Worm (Caenorhabditis elegans): ENCODE results near the gene irld-60.

DNA sequence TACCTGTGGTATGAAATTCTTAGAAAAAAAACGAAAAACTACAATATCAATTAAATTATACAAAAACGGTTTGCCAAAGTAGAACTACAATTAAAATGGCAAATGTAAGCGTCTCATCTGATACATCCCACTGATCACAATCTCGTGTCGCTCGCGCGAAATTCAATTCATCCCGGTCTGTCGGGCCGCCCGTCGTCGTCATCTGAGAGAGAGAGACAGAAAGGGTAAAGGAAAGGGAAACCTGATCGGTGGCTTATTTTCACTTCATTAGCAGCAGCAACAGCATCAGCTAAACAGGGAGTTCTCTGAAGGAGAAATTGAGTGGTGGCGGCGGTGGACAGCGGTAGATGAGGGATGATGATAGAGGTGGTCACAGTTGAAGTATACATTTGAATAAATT is 49.8 kb upstream of the irld-60 start:
- TF ChIP-seq ama-1 (optimal IDR thresholded peaks at IDR 0.05) (no peak), nhr-76 (tag; optimal IDR thresholded peaks at IDR 0.05) (no peak), lin-15B (tag; optimal IDR thresholded peaks at IDR 0.05) (no peak), arid-1 (GFP tag; conservative IDR thresholded peaks at IDR 0.05) (no peak), ceh-62 (tag; optimal IDR thresholded peaks at IDR 0.05) (no peak), nhr-237 (tag; optimal IDR thresholded peaks at IDR 0.05) (no peak), fos-1 (tag; optimal IDR thresholded peaks at IDR 0.05) (no peak), unc-39 (tag; optimal IDR thresholded peaks at IDR 0.05) (no peak), ZK337.2 (GFP tag; IDR thresholded peaks at IDR 0.05) (no peak), nhr-11 (tag; optimal IDR thresholded peaks at IDR 0.05) (no peak), daf-12 (tag; optimal IDR thresholded peaks at IDR 0.05) (no peak), nhr-77 (tag; optimal IDR thresholded peaks at IDR 0.05) (no peak), lin-13 (GFP tag; optimal IDR thresholded peaks at IDR 0.05) (no peak), D1046.2 (GFP tag; IDR thresholded peaks at IDR 0.05) (no peak)

Measured in whole organism, L4 larva.